Fruit fly (Drosophila melanogaster) whole organism, wandering third instar larva: Measurements from ENCODE around the gene Tasp1.

Experiments
- CG9705 ChIP-seq: fragments of 200-800 bp; sonication (Bioruptor generic); optimal IDR thresholded peaks from 2 replicates; lab custom pipeline; 2018; ENCODE audit warnings: missing biosample characterization, mild to moderate bottlenecking, missing genetic modification characterization
- Hr78 ChIP-seq: fragments of >200 bp; optimal IDR thresholded peaks from 2 replicates; lab custom pipeline; 2017; ENCODE audit warnings: missing biosample characterization, missing genetic modification characterization
- Hr83 ChIP-seq: fragments of 200-300 bp; sonication (Bioruptor generic); optimal IDR thresholded peaks from 2 replicates; lab custom pipeline; 2016; ENCODE audit warnings: missing biosample characterization, mild to moderate bottlenecking, missing genetic modification characterization, moderate library complexity; ENCODE audit not compliant: poor library complexity, severe bottlenecking
- OdsH ChIP-seq: fragments of 200-800 bp; sonication (Bioruptor generic); optimal IDR thresholded peaks from 2 replicates; lab custom pipeline; 2016; ENCODE audit warnings: missing biosample characterization, mild to moderate bottlenecking, missing genetic modification characterization
- Rel ChIP-seq, 2 experiments: fragments of 200-800 bp; sonication (Bioruptor generic) in 1 of 2; optimal IDR thresholded peaks; 2 replicates in 1 of 2; 3 replicates in 1 of 2; lab custom pipeline; 2016 to 2019; ENCODE audit warnings: mild to moderate bottlenecking in 2 of 2, missing biosample characterization in 2 of 2, missing genetic modification characterization in 2 of 2, moderate library complexity in 1 of 2
- Vsx2 ChIP-seq: fragments of 200-300, 225-300 bp; sonication (Bioruptor generic); optimal IDR thresholded peaks from 2 replicates; lab custom pipeline; 2018; ENCODE audit warnings: missing biosample characterization, missing genetic modification characterization; ENCODE audit not compliant: partially characterized antibody
- br ChIP-seq: fragments of 200-800 bp; sonication (Bioruptor generic); optimal IDR thresholded peaks from 2 replicates; lab custom pipeline; 2016; ENCODE audit warnings: missing biosample characterization, missing genetic modification characterization
- h ChIP-seq: fragments of 200-800 bp; sonication (Bioruptor generic); optimal IDR thresholded peaks from 3 replicates; lab custom pipeline; 2016; ENCODE audit warnings: missing biosample characterization, mild to moderate bottlenecking, missing genetic modification characterization
- lola ChIP-seq: fragments of >200 bp; optimal IDR thresholded peaks from 2 replicates; lab custom pipeline; 2017; ENCODE audit warnings: missing biosample characterization, missing genetic modification characterization
- pan ChIP-seq: fragments of >200 bp; optimal IDR thresholded peaks from 2 replicates; lab custom pipeline; 2017
- psq ChIP-seq: fragments of 200-800 bp; sonication (Bioruptor generic); optimal IDR thresholded peaks from 3 replicates; lab custom pipeline; 2017; ENCODE audit warnings: missing biosample characterization, mild to moderate bottlenecking, missing genetic modification characterization, moderate library complexity
- woc ChIP-seq: sonication (Bioruptor generic); optimal IDR thresholded peaks from 2 replicates; lab custom pipeline; 2016; ENCODE audit warnings: missing biosample characterization, mild to moderate bottlenecking, missing genetic modification characterization

- TF ChIP-seq Hr78 (GFP tag; lab: Kevin White, UChicago): no peak
- no peak for TF ChIP-seq Hr83 (GFP tag; lab: Kevin White, UChicago)
- no peak for TF ChIP-seq lola
- TF ChIP-seq CG9705 (GFP tag; lab: Kevin White, UChicago): no peak
- no peak for TF ChIP-seq psq
- no peak for TF ChIP-seq Rel (GFP tag; optimal IDR thresholded peaks at IDR 0.05; lab: Kevin White, UChicago)
- no peak for TF ChIP-seq Rel (tag; optimal IDR thresholded peaks at IDR 0.05; lab: Kevin White, UChicago)
- TF ChIP-seq br (GFP tag; lab: Kevin White, UChicago): no peak
- TF ChIP-seq Vsx2 (GFP tag; lab: Kevin White, UChicago): no peak
- no peak for TF ChIP-seq h (GFP tag; lab: Kevin White, UChicago)
- no peak for TF ChIP-seq OdsH (GFP tag; lab: Kevin White, UChicago)
- TF ChIP-seq woc (GFP tag; lab: Kevin White, UChicago): no peak
- TF ChIP-seq pan (lab: Kevin White, UChicago): no peak
Measured at dm6 chr3L:16087323-16087816, at the start of gene Tasp1.
